Worm (Caenorhabditis elegans): ENCODE results near the gene C30B5.17.

Gene C30B5.17

DNA sequence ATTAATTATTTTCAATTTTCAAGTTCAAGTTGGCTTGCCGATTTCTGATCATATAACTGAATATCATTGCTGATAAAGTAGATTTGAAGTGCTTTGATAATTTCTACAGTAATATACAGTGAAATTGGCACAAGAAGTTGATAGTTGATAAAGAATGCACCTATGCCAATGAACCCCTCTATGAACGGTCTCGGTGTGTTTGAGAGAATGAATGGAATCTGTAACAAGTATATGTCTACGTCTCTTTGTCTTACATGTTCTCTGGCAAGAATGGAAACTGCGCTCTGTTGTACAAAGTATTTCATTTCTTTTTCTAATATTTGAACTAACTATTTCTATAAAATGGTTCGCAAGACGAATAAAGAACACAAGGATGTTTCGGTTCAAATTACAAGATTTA lies 38.9 kb upstream of the C30B5.17 start, which contains the start of gene T24H7.8:
TSS of gene T24H7.8 (plus strand) at position 301 of the 400 bp plus-strand sequence.
- TF ChIP-seq zfp-2 (tag; optimal IDR thresholded peaks at IDR 0.05) (no peak), nhr-111 (GFP tag; optimal IDR thresholded peaks at IDR 0.05) (no peak)

DNA sequence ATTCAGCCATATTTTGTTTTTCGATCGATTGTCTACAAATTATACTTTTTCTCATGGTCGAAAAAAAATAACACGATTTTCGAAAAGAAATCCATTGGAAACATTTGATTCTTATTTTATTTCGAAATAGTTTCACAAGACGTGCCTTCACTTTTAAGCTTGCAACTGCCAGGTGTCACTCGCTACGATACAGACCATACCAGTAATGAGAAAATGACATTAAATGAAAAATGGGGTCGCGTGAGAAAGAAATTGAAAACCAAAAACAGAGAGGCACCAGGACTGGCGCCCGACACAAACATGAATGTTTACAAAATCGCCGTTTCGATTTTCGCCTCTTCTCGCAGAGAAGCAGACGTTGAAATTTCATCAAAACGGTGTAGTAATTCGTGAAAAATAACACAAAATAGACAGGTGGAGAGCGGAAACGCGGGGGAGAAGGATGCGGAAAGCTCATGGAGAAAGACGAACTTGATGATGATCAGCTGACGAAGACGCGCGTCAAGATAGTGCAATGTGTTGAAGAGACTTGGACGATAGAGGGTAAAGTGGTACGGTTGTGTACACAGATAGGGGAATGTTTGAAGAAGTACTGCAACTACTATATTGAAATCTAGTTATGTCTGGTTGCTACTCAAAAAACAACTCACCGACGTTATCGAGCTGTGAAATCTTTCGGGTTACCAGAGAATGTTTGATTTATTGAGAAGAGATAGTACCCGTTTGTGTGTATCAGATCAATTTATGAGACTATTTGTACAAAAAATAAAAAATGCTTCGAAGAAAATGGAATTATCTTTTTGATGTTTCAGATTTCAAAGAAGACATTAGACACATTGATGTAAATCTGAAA lies 33.5 kb upstream of the C30B5.17 start:
- peak; percentile 59 for TF ChIP-seq hlh-11 (tag; optimal IDR thresholded peaks at IDR 0.05)
- TF ChIP-seq dpl-1 (GFP tag; optimal IDR thresholded peaks at IDR 0.05), result no peak
- no peak for TF ChIP-seq dmd-6 (GFP tag; IDR thresholded peaks at IDR 0.05)
- peak; percentile 49 for TF ChIP-seq nhr-6 (tag; optimal IDR thresholded peaks at IDR 0.05)
- peak in 1 of 2 experiments; percentile 27 for TF ChIP-seq mdl-1 (tag; optimal IDR thresholded peaks at IDR 0.05)
- TF ChIP-seq unc-62 (GFP tag; optimal IDR thresholded peaks at IDR 0.05 in 1 of 2), result peak in 1 of 2 experiments; percentile 60
- TF ChIP-seq unc-62 (tag; optimal IDR thresholded peaks at IDR 0.05), result no peak
- peak; percentile 49 for TF ChIP-seq hlh-30 (tag; optimal IDR thresholded peaks at IDR 0.05; ENCODE audit: insufficient read depth)
- TF ChIP-seq hmg-1.1 (GFP tag; IDR thresholded peaks at IDR 0.05), result peak; percentile 32; the same call in 1 of the 2 replicates
- TF ChIP-seq nhr-10 (tag; optimal IDR thresholded peaks at IDR 0.05), result no peak
- TF ChIP-seq madf-9 (GFP tag; conservative IDR thresholded peaks at IDR 0.05), result peak; percentile 49; the same call in 1 of the 2 replicates
- no peak for TF ChIP-seq pha-4 (GFP tag; IDR thresholded peaks at IDR 0.05)
- TF ChIP-seq pha-4 (tag; optimal IDR thresholded peaks at IDR 0.05), result no peak
- TF ChIP-seq ceh-82 (tag; optimal IDR thresholded peaks at IDR 0.05), result no peak
- TF ChIP-seq daf-16 (GFP tag; optimal IDR thresholded peaks at IDR 0.05), result peak in 1 of 2 experiments; percentile 44
- peak; percentile 65 for TF ChIP-seq daf-16 (tag; optimal IDR thresholded peaks at IDR 0.05)

- TF ChIP-seq lin-1 (GFP tag; IDR thresholded peaks at IDR 0.05), result 0 out of 2 replicates have a peak, but pooled peaks have one; percentile 41
- TF ChIP-seq dmd-6 (GFP tag; IDR thresholded peaks at IDR 0.05), result peak; percentile 37; the same call in 1 of the 2 replicates
- no peak for TF ChIP-seq nhr-41 (GFP tag; IDR thresholded peaks at IDR 0.05)
- no peak for TF ChIP-seq pha-4 (GFP tag; IDR thresholded peaks at IDR 0.05)
- TF ChIP-seq pha-4 (tag; optimal IDR thresholded peaks at IDR 0.05), result no peak
- peak; percentile 23 for TF ChIP-seq mes-2 (tag; optimal IDR thresholded peaks at IDR 0.05; ENCODE audit: poor library complexity, severe bottlenecking)
- peak; percentile 43; the same call in 1 of the 2 replicates for TF ChIP-seq lin-29 (GFP tag; IDR thresholded peaks at IDR 0.05)
- TF ChIP-seq mep-1 (tag; optimal IDR thresholded peaks at IDR 0.05), result peak; percentile 8
- TF ChIP-seq nhr-28 (tag; optimal IDR thresholded peaks at IDR 0.05), result peak; percentile 31
- TF ChIP-seq daf-16 (GFP tag; optimal IDR thresholded peaks at IDR 0.05), result no peak
- peak; percentile 60 for TF ChIP-seq daf-16 (tag; optimal IDR thresholded peaks at IDR 0.05)
- no peak for TF ChIP-seq madf-5 (GFP tag; IDR thresholded peaks at IDR 0.05)
- TF ChIP-seq hlh-30 (tag; optimal IDR thresholded peaks at IDR 0.05; ENCODE audit: insufficient read depth), result peak; percentile 66
- TF ChIP-seq aha-1 (tag), result peak; percentile 68
- TF ChIP-seq dve-1 (tag; optimal IDR thresholded peaks at IDR 0.05; ENCODE audit: insufficient read depth), result peak; percentile 61
- TF ChIP-seq hlh-11 (tag; optimal IDR thresholded peaks at IDR 0.05), result peak; percentile 68
- no peak for TF ChIP-seq fkh-10 (GFP tag; optimal IDR thresholded peaks at IDR 0.05)
- no peak for TF ChIP-seq zfp-2 (tag; optimal IDR thresholded peaks at IDR 0.05)
Observed at ce11 chrII:6235432-6236092, 32.8 kb upstream of the C30B5.17 start, which contains the start of gene T24H7.9. TSS of gene T24H7.9 (minus strand) at chrII:6235505.

- TF ChIP-seq ces-1 (GFP tag; optimal IDR thresholded peaks at IDR 0.05) (peak; percentile 26), dmd-8 (GFP tag; IDR thresholded peaks at IDR 0.05) (no peak)
Observed at ce11 chrII:6230116-6230515, 27.3 kb upstream of the C30B5.17 start.

DNA sequence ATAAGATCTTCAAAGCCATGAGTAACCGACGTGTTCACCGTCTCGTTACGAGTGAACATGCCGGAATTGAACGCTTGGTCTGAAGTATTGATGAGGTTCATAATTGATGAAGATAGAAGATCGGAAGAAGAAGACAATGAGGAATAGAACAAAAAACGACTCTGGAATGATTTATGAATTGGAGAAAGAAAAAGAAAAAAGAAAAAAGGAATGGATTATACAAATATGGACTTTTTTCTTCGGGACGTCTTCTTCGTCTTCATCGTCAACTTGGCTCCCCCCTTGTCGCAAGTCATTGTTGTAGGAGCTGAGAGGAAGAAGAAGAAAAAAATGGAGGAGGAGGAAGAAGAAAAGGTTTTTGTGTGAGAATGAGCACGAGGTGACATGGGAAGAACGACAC lies 24.2 kb upstream of the C30B5.17 start, which contains the start of gene srsy-2:
TSS of gene srsy-2 (minus strand) at position 101 of the 400 bp plus-strand sequence.
- TF ChIP-seq ceh-32 (tag; optimal IDR thresholded peaks at IDR 0.05; ENCODE audit: poor library complexity) (no peak), skn-1 (tag; optimal IDR thresholded peaks at IDR 0.05) (no peak), spr-1 (tag; optimal IDR thresholded peaks at IDR 0.05) (no peak), ces-1 (GFP tag; optimal IDR thresholded peaks at IDR 0.05) (no peak), fkh-10 (GFP tag; optimal IDR thresholded peaks at IDR 0.05) (peak; percentile 32), aly-2 (tag; optimal IDR thresholded peaks at IDR 0.05) (no peak), aha-1 (tag) (peak; percentile 28), dmd-9 (GFP tag; IDR thresholded peaks at IDR 0.05) (no peak)
